Worm (Caenorhabditis elegans): ENCODE measurements around the gene Y38F1A.8.

DNA sequence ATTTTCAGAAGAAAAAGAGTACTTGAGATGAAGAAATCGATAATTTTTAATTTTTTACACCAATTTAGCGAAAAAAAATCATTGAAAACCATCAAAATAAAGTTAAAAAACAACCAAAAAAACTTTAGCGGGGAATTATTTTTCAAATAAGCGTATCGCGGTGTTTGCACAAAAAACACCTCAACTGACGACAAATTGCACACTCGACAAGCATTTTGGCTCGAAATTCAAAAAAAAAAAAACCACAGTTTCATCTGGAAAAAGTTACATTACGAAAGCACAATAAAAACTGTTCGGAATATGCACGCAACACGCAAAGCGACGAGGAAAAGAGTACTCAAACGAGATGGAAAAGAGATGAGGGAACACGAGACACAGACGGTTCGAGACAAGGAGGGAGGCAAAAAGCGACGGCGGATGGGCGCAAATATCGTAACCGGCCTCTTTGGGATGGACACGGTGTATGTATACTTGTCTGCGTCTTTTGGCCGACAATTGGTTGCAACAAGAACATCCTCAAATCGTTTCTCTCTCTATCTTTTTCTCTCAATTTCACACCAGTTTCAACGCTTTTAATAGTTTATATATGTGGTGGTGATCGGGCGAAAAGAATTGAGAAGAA lies 30.0 kb upstream of the Y38F1A.8 start:
- TF ChIP-seq him-1 (tag; optimal IDR thresholded peaks at IDR 0.05) (no peak), W03F9.2 (tag; optimal IDR thresholded peaks at IDR 0.05) (peak; percentile 2), dao-5 (tag; optimal IDR thresholded peaks at IDR 0.05) (no peak)

All from whole organism, L4/young adult.